Fruit fly (Drosophila melanogaster) whole organism, prepupa: ENCODE measurements around the gene blp.

Experiments used
- CG10631 ChIP-seq: fragments of 200-800 bp; sonication (Bioruptor generic); optimal IDR thresholded peaks from 2 replicates; lab custom pipeline; 2016; ENCODE audit warnings: missing biosample characterization, missing genetic modification characterization
- CG10669 ChIP-seq: fragments of 200-800 bp; sonication (Bioruptor generic); optimal IDR thresholded peaks from 3 replicates; lab custom pipeline; 2018; ENCODE audit warnings: missing biosample characterization, mild to moderate bottlenecking, missing genetic modification characterization, moderate library complexity
- CG11294 ChIP-seq: fragments of 200-800 bp; sonication (Bioruptor generic); IDR thresholded peaks from 2 replicates; pipeline ENCODE4 v1.3.6; 2022; ENCODE audit warnings: missing biosample characterization, missing genetic modification characterization
- CG11902 ChIP-seq: fragments of 200-800 bp; sonication (Bioruptor generic); optimal IDR thresholded peaks from 3 replicates; lab custom pipeline; 2016; ENCODE audit warnings: missing biosample characterization, missing genetic modification characterization
- CG15336 ChIP-seq: fragments of 200-800 bp; sonication (Bioruptor generic); IDR thresholded peaks from 2 replicates; pipeline ENCODE4 v1.3.6; 2022; ENCODE audit warnings: missing biosample characterization, missing genetic modification characterization
- CG1621 ChIP-seq: fragments of 200-800 bp; sonication (Bioruptor generic); optimal IDR thresholded peaks from 3 replicates; lab custom pipeline; 2018; ENCODE audit warnings: missing biosample characterization, mild to moderate bottlenecking, missing genetic modification characterization
- CG3032 ChIP-seq: fragments of 200-800 bp; optimal IDR thresholded peaks from 2 replicates; lab custom pipeline; 2019; ENCODE audit warnings: missing biosample characterization, mild to moderate bottlenecking, missing genetic modification characterization, moderate library complexity
- CG32006 ChIP-seq: fragments of 200-800 bp; sonication (Bioruptor generic); optimal IDR thresholded peaks from 3 replicates; lab custom pipeline; 2017; ENCODE audit warnings: missing biosample characterization, mild to moderate bottlenecking, missing genetic modification characterization
- CG34406 ChIP-seq: fragments of 200-800 bp; sonication (Bioruptor generic); optimal IDR thresholded peaks from 3 replicates; lab custom pipeline; 2016; ENCODE audit warnings: missing biosample characterization, missing genetic modification characterization
- CG3919 ChIP-seq: fragments of 200-800 bp; sonication (Bioruptor generic); optimal IDR thresholded peaks from 3 replicates; lab custom pipeline; 2016; ENCODE audit warnings: missing biosample characterization, missing genetic modification characterization
- CG6163 ChIP-seq: fragments of 200-800 bp; sonication (Bioruptor generic); IDR thresholded peaks from 3 replicates; pipeline ENCODE4 v1.3.6; 2022; ENCODE audit warnings: missing biosample characterization, missing genetic modification characterization
- CG6276 ChIP-seq: fragments of 200-800 bp; sonication (Bioruptor generic); optimal IDR thresholded peaks from 2 replicates; lab custom pipeline; 2017; ENCODE audit warnings: missing biosample characterization, mild to moderate bottlenecking, missing genetic modification characterization
- CG6792 ChIP-seq: fragments of 200-800 bp; sonication (Bioruptor generic); optimal IDR thresholded peaks from 3 replicates; lab custom pipeline; 2016; ENCODE audit warnings: missing biosample characterization, missing genetic modification characterization
- CG7368 ChIP-seq: fragments of 200-800 bp; sonication (Bioruptor generic); optimal IDR thresholded peaks from 3 replicates; lab custom pipeline; 2016; ENCODE audit warnings: missing biosample characterization, missing genetic modification characterization
- CG8319 ChIP-seq: fragments of 200-800 bp; sonication (Bioruptor generic); optimal IDR thresholded peaks from 3 replicates; lab custom pipeline; 2016; ENCODE audit warnings: missing biosample characterization, missing genetic modification characterization
- CG8632 ChIP-seq: fragments of 200-800 bp; sonication (Bioruptor generic); optimal IDR thresholded peaks from 3 replicates; lab custom pipeline; 2016; ENCODE audit warnings: missing biosample characterization, missing genetic modification characterization
- CG9139 ChIP-seq: fragments of 200-800 bp; sonication (Bioruptor generic); optimal IDR thresholded peaks from 3 replicates; lab custom pipeline; 2017; ENCODE audit warnings: missing biosample characterization, mild to moderate bottlenecking, missing genetic modification characterization
- Eip78C ChIP-seq: fragments of 200-800 bp; sonication (Bioruptor generic); peaks from one replicate; lab custom pipeline; 2016; ENCODE audit warnings: missing biosample characterization, missing genetic modification characterization
- Eip93F ChIP-seq: fragments of 200-800 bp; sonication (Bioruptor generic); optimal IDR thresholded peaks from 2 replicates; lab custom pipeline; 2016; ENCODE audit warnings: missing biosample characterization, mild to moderate bottlenecking, missing genetic modification characterization
- Ets21C ChIP-seq: fragments of 200-800 bp; sonication (Bioruptor generic); optimal IDR thresholded peaks from 3 replicates; lab custom pipeline; 2016; ENCODE audit warnings: missing biosample characterization, missing genetic modification characterization
- Ets96B ChIP-seq: fragments of 200-800 bp; optimal IDR thresholded peaks from 2 replicates; lab custom pipeline; 2019; ENCODE audit warnings: missing biosample characterization, mild to moderate bottlenecking, missing genetic modification characterization, moderate library complexity
- Gug ChIP-seq: fragments of 200-800 bp; sonication (Bioruptor generic); IDR thresholded peaks from 2 replicates; pipeline ENCODE4 v1.3.6; 2022; ENCODE audit warnings: missing biosample characterization, missing genetic modification characterization
- Hr38 ChIP-seq: sonication (Bioruptor generic); optimal IDR thresholded peaks from 2 replicates; lab custom pipeline; 2016; ENCODE audit warnings: missing biosample characterization, missing genetic modification characterization
- Hr39 ChIP-seq: fragments of 200-800 bp; sonication (Bioruptor generic); optimal IDR thresholded peaks from 2 replicates; lab custom pipeline; 2016; ENCODE audit warnings: missing biosample characterization, missing genetic modification characterization
- Lpt ChIP-seq: fragments of 200-800 bp; sonication (Bioruptor generic); optimal IDR thresholded peaks from 3 replicates; lab custom pipeline; 2016; ENCODE audit warnings: missing biosample characterization, missing genetic modification characterization
- Met ChIP-seq: fragments of 200-800 bp; sonication (Bioruptor generic); optimal IDR thresholded peaks from 3 replicates; lab custom pipeline; 2016; ENCODE audit warnings: missing biosample characterization, missing genetic modification characterization
- OdsH ChIP-seq: fragments of 200-800 bp; sonication (Bioruptor generic); optimal IDR thresholded peaks from 3 replicates; lab custom pipeline; 2016; ENCODE audit warnings: missing biosample characterization, missing genetic modification characterization
- Smox ChIP-seq: fragments of 200-800 bp; sonication (Bioruptor generic); optimal IDR thresholded peaks from 3 replicates; lab custom pipeline; 2016; ENCODE audit warnings: missing biosample characterization, missing genetic modification characterization
- Sox14 ChIP-seq: fragments of 200-800 bp; sonication (Bioruptor generic); optimal IDR thresholded peaks from 3 replicates; lab custom pipeline; 2016; ENCODE audit warnings: missing biosample characterization, missing genetic modification characterization
- Sox15 ChIP-seq: fragments of 200-800 bp; sonication (Bioruptor generic); optimal IDR thresholded peaks from 3 replicates; lab custom pipeline; 2016; ENCODE audit warnings: missing biosample characterization, missing genetic modification characterization
- achi ChIP-seq: fragments of 200-800 bp; sonication (Bioruptor generic); optimal IDR thresholded peaks from 3 replicates; lab custom pipeline; 2016; ENCODE audit warnings: missing biosample characterization, missing genetic modification characterization
- acj6 ChIP-seq: fragments of 200-800 bp; sonication (Bioruptor generic); optimal IDR thresholded peaks from 3 replicates; lab custom pipeline; 2016; ENCODE audit warnings: missing biosample characterization, missing genetic modification characterization
- cyc ChIP-seq: fragments of 200-800 bp; sonication (Bioruptor generic); optimal IDR thresholded peaks from 3 replicates; lab custom pipeline; 2016; ENCODE audit warnings: missing biosample characterization, missing genetic modification characterization
- dsx ChIP-seq: fragments of 200-800 bp; optimal IDR thresholded peaks from 3 replicates; lab custom pipeline; 2019; ENCODE audit warnings: missing biosample characterization, mild to moderate bottlenecking, missing genetic modification characterization, moderate library complexity; ENCODE audit not compliant: poor library complexity, severe bottlenecking
- eg ChIP-seq: fragments of 200-800 bp; sonication (Bioruptor generic); IDR thresholded peaks from 3 replicates; pipeline ENCODE4 v1.3.6; 2022; ENCODE audit warnings: missing biosample characterization, missing genetic modification characterization
- esn ChIP-seq: fragments of 200-800 bp; sonication (Bioruptor generic); optimal IDR thresholded peaks from 2 replicates; lab custom pipeline; 2016; ENCODE audit warnings: missing biosample characterization, mild to moderate bottlenecking, missing genetic modification characterization, moderate library complexity
- fd59A ChIP-seq: fragments of 200-800 bp; sonication (Bioruptor generic); optimal IDR thresholded peaks from 2 replicates; lab custom pipeline; 2017; ENCODE audit warnings: missing biosample characterization, mild to moderate bottlenecking, missing genetic modification characterization, missing genetic modification reagents
- fd85E ChIP-seq: fragments of 200-800 bp; sonication (Bioruptor generic); optimal IDR thresholded peaks from 3 replicates; lab custom pipeline; 2016; ENCODE audit warnings: missing biosample characterization, missing genetic modification characterization
- fkh ChIP-seq: fragments of 200-800 bp; sonication (Bioruptor generic); optimal IDR thresholded peaks from 3 replicates; lab custom pipeline; 2017; ENCODE audit warnings: missing biosample characterization, mild to moderate bottlenecking, missing genetic modification characterization, moderate library complexity
- pdm3 ChIP-seq: fragments of 200-800 bp; sonication (Bioruptor generic); optimal IDR thresholded peaks from 3 replicates; lab custom pipeline; 2016; ENCODE audit warnings: missing biosample characterization, missing genetic modification characterization
- salr ChIP-seq, 2 experiments: fragments of 200-800 bp; sonication (Bioruptor generic); optimal IDR thresholded peaks; 3 replicates each; lab custom pipeline; 2016 to 2018; ENCODE audit warnings: missing biosample characterization in 2 of 2, missing genetic modification characterization in 2 of 2, mild to moderate bottlenecking in 1 of 2
- vri ChIP-seq: fragments of 200-800 bp; sonication (Bioruptor generic); optimal IDR thresholded peaks from 3 replicates; lab custom pipeline; 2016; ENCODE audit warnings: missing biosample characterization, mild to moderate bottlenecking, missing genetic modification characterization

blp gene

dm6 chr3R:15922622-15923574 lies 10.7 kb upstream of the blp start (continued):
- TF ChIP-seq vri (GFP tag; lab: Kevin White, UChicago) (no peak), cyc (GFP tag; lab: Kevin White, UChicago) (no peak), Smox (no peak)

dm6 chr3R:15925329-15925728 lies 8.3 kb upstream of the blp start, which contains the start of gene CG34276:
CG34276 (plus strand) TSS chr3R:15925629.
- TF ChIP-seq CG1621 (tag; lab: Kevin White, UChicago) = no peak
- no peak for TF ChIP-seq CG3919 (GFP tag; lab: Kevin White, UChicago)
- TF ChIP-seq CG3032 = no peak
- TF ChIP-seq achi (GFP tag; lab: Kevin White, UChicago) = no peak
- TF ChIP-seq Gug (GFP tag; lab: Robert Waterston, UW) = no peak
- no peak for TF ChIP-seq esn
- TF ChIP-seq fd59A (GFP tag; lab: Kevin White, UChicago) = no peak
- no peak for TF ChIP-seq CG10669 (GFP tag; lab: Kevin White, UChicago)
- no peak for TF ChIP-seq CG6163 (GFP tag; lab: Robert Waterston, UW)
- no peak for TF ChIP-seq cyc (GFP tag; lab: Kevin White, UChicago)
- TF ChIP-seq Ets96B (tag; lab: Kevin White, UChicago) = no peak
- no peak for TF ChIP-seq Eip93F (GFP tag; lab: Kevin White, UChicago)

dm6 chr3R:15925939-15926338 lies 7.7 kb upstream of the blp start:
- TF ChIP-seq fkh (GFP tag; lab: Kevin White, UChicago) (peak; percentile 44), Lpt (GFP tag; lab: Kevin White, UChicago) (no peak)

dm6 chr3R:15927172-15927571 lies 6.5 kb upstream of the blp start:
- TF ChIP-seq achi (GFP tag; lab: Kevin White, UChicago) (no peak), CG9139 (GFP tag; lab: Kevin White, UChicago) (no peak), OdsH (GFP tag; lab: Kevin White, UChicago) (peak; percentile 51), fd85E (no peak), cyc (GFP tag; lab: Kevin White, UChicago) (no peak), Met (GFP tag; lab: Kevin White, UChicago) (no peak), Lpt (GFP tag; lab: Kevin White, UChicago) (peak; percentile 51), eg (GFP tag; lab: Robert Waterston, UW) (peak; percentile 76), Ets96B (tag; lab: Kevin White, UChicago) (no peak), pdm3 (GFP tag; lab: Kevin White, UChicago) (peak; percentile 51), vri (GFP tag; lab: Kevin White, UChicago) (no peak), CG6163 (GFP tag; lab: Robert Waterston, UW) (peak; percentile 58; the same call in 1 of the 3 replicates), Sox14 (GFP tag; lab: Kevin White, UChicago) (no peak), CG11294 (GFP tag; lab: Robert Waterston, UW) (peak; percentile 39; the same call in 1 of the 2 replicates), CG8319 (GFP tag; lab: Kevin White, UChicago) (no peak), Smox (no peak), acj6 (GFP tag; lab: Kevin White, UChicago) (peak; percentile 42), Hr38 (GFP tag; lab: Kevin White, UChicago) (no peak), CG6792 (GFP tag; lab: Kevin White, UChicago) (no peak), fkh (GFP tag; lab: Kevin White, UChicago) (no peak), CG6276 (GFP tag; lab: Kevin White, UChicago) (peak; percentile 85), CG15336 (GFP tag; lab: Robert Waterston, UW) (peak; percentile 85), CG3919 (GFP tag; lab: Kevin White, UChicago) (peak; percentile 31), CG34406 (GFP tag; lab: Kevin White, UChicago) (no peak), CG8632 (GFP tag; lab: Kevin White, UChicago) (no peak), dsx (GFP tag; lab: Kevin White, UChicago) (no peak), CG11902 (no peak), CG10631 (GFP tag; lab: Kevin White, UChicago) (no peak), Hr39 (no peak), salr (GFP tag; optimal IDR thresholded peaks at IDR 0.05; lab: Kevin White, UChicago) (peak in 1 of 2 experiments; percentile 61), Eip93F (GFP tag; lab: Kevin White, UChicago) (no peak), Ets21C (no peak), CG3032 (no peak), CG7368 (GFP tag; lab: Kevin White, UChicago) (no peak), Eip78C (peak; percentile 84), CG32006 (GFP tag; lab: Kevin White, UChicago) (peak; percentile 88), Sox15 (GFP tag; lab: Kevin White, UChicago) (no peak)
